Fruit fly (Drosophila melanogaster): Measurements from ENCODE around the gene tbc.

- TF ChIP-seq usp (GFP tag; optimal IDR thresholded peaks at IDR 0.05) (no peak), pan (optimal IDR thresholded peaks at IDR 0.05) (no peak)
These were observed 54.3 kb downstream of the tbc start for dm6 chrX:20503504-20503829.

Data from whole organism.